Worm (Caenorhabditis elegans) whole organism, L3 larva: ENCODE data around the gene F10E9.11.
A peak's percentile ranks its signal among the peaks of the same experiment; 100 is the strongest.

Experiments used
- R02D3.7 ChIP-seq: fragments of 150-350 bp; optimal IDR thresholded peaks from 2 replicates; lab custom pipeline; 2014; ENCODE audit warnings: missing biosample characterization, missing genetic modification characterization
- ZK546.5 ChIP-seq: sonication (generic microtip); optimal IDR thresholded peaks from 2 replicates; lab custom pipeline; 2017; ENCODE audit warnings: missing biosample characterization, missing genetic modification characterization
- aly-2 ChIP-seq: fragments of 150-350 bp; optimal IDR thresholded peaks from 2 replicates; lab custom pipeline; 2014; ENCODE audit warnings: missing biosample characterization, missing genetic modification characterization
- ama-1 ChIP-seq: fragments of 150-350 bp; optimal IDR thresholded peaks from 2 replicates; lab custom pipeline; 2018
- ceh-28 ChIP-seq: fragments of 150-350 bp; optimal IDR thresholded peaks from 2 replicates; lab custom pipeline; 2014; ENCODE audit warnings: missing biosample characterization, missing genetic modification reagents, missing genetic modification characterization
- ceh-82 ChIP-seq: fragments of 150-350 bp; optimal IDR thresholded peaks from 2 replicates; lab custom pipeline; 2014; ENCODE audit warnings: missing biosample characterization, missing genetic modification characterization
- daf-12 ChIP-seq: fragments of 150-350 bp; optimal IDR thresholded peaks from 2 replicates; lab custom pipeline; 2014; ENCODE audit warnings: missing biosample characterization, missing genetic modification reagents, missing genetic modification characterization
- egl-27 ChIP-seq: sonication (generic microtip); optimal IDR thresholded peaks from 4 replicates; lab custom pipeline; 2017; ENCODE audit warnings: missing biosample characterization, missing genetic modification reagents, missing genetic modification characterization
- egl-5 ChIP-seq: fragments of 150-350 bp; optimal IDR thresholded peaks from 2 replicates; lab custom pipeline; 2017; ENCODE audit warnings: missing biosample characterization, missing genetic modification reagents, missing genetic modification characterization, inconsistent platforms
- elt-1 ChIP-seq: fragments of 150-350 bp; optimal IDR thresholded peaks from 2 replicates; lab custom pipeline; 2014; ENCODE audit warnings: missing biosample characterization, missing genetic modification characterization
- elt-2 ChIP-seq: sonication (generic microtip); optimal IDR thresholded peaks from 2 replicates; lab custom pipeline; 2016; ENCODE audit warnings: missing genetic modification reagents, mild to moderate bottlenecking, missing genetic modification characterization, missing compliant biosample characterization
- elt-3 ChIP-seq, 3 experiments: fragments of 150-350 bp in 1 of 3; sonication (generic microtip) in 2 of 3; optimal IDR thresholded peaks; 2 replicates in 2 of 3; 4 replicates in 1 of 3; lab custom pipeline; 2014 to 2017; ENCODE audit warnings: missing biosample characterization in 3 of 3, missing genetic modification characterization in 3 of 3
- eor-1 ChIP-seq, 2 experiments: fragments of 150-350 bp; optimal IDR thresholded peaks; 2 replicates each; lab custom pipeline; 2014 to 2018; ENCODE audit warnings: missing biosample characterization in 2 of 2, missing genetic modification characterization in 2 of 2
- fkh-10 ChIP-seq: sonication (generic microtip); optimal IDR thresholded peaks from 2 replicates; lab custom pipeline; 2017; ENCODE audit warnings: missing biosample characterization, missing genetic modification reagents, missing genetic modification characterization
- fkh-2 ChIP-seq: fragments of 150-350 bp; optimal IDR thresholded peaks from 2 replicates; lab custom pipeline; 2014; ENCODE audit warnings: missing biosample characterization, missing genetic modification reagents, missing genetic modification characterization
- fos-1 ChIP-seq: fragments of 150-350 bp; optimal IDR thresholded peaks from 2 replicates; lab custom pipeline; 2014; ENCODE audit warnings: missing biosample characterization, missing genetic modification characterization
- hmg-11 ChIP-seq: sonication (generic microtip); optimal IDR thresholded peaks from 2 replicates; lab custom pipeline; 2016; ENCODE audit warnings: missing genetic modification characterization, missing compliant biosample characterization
- jun-1 ChIP-seq: fragments of 150-350 bp; optimal IDR thresholded peaks from 2 replicates; lab custom pipeline; 2014; ENCODE audit warnings: missing biosample characterization, missing genetic modification reagents, missing genetic modification characterization
- lin-15B ChIP-seq: fragments of 150-350 bp; optimal IDR thresholded peaks from 2 replicates; lab custom pipeline; 2014; ENCODE audit warnings: missing biosample characterization, missing genetic modification characterization
- lsy-12 ChIP-seq: sonication (generic microtip); optimal IDR thresholded peaks from 2 replicates; lab custom pipeline; 2016; ENCODE audit warnings: mild to moderate bottlenecking, missing genetic modification characterization, missing compliant biosample characterization
- mdl-1 ChIP-seq: fragments of 150-350 bp; optimal IDR thresholded peaks from 2 replicates; lab custom pipeline; 2014; ENCODE audit warnings: missing biosample characterization, missing genetic modification characterization
- mml-1 ChIP-seq: fragments of 150-350 bp; sonication (generic microtip); optimal IDR thresholded peaks from 3 replicates; lab custom pipeline; 2014; ENCODE audit warnings: missing biosample characterization, missing genetic modification characterization
- nfya-1 ChIP-seq: sonication (generic microtip); optimal IDR thresholded peaks from 2 replicates; lab custom pipeline; 2017; ENCODE audit warnings: missing genetic modification characterization, mild to moderate bottlenecking, missing compliant biosample characterization, antibody characterized with exemption, moderate library complexity; ENCODE audit not compliant: insufficient read depth
- nhr-11 ChIP-seq: fragments of 150-350 bp; optimal IDR thresholded peaks from 2 replicates; lab custom pipeline; 2014; ENCODE audit warnings: missing biosample characterization, missing genetic modification characterization
- nhr-12 ChIP-seq: fragments of 150-350 bp; optimal IDR thresholded peaks from 2 replicates; lab custom pipeline; 2014; ENCODE audit warnings: missing biosample characterization, missing genetic modification characterization
- nhr-23 ChIP-seq: fragments of 150-350 bp; optimal IDR thresholded peaks from 2 replicates; lab custom pipeline; 2014; ENCODE audit warnings: missing biosample characterization, missing genetic modification reagents, missing genetic modification characterization
- nhr-237 ChIP-seq: fragments of 150-350 bp; optimal IDR thresholded peaks from 2 replicates; lab custom pipeline; 2014; ENCODE audit warnings: missing biosample characterization, missing genetic modification characterization
- nhr-25 ChIP-seq: sonication (generic microtip); optimal IDR thresholded peaks from 2 replicates; lab custom pipeline; 2017; ENCODE audit warnings: missing biosample characterization, missing genetic modification characterization
- nhr-43 ChIP-seq: sonication (generic microtip); optimal IDR thresholded peaks from 2 replicates; lab custom pipeline; 2016; ENCODE audit warnings: mild to moderate bottlenecking, missing genetic modification characterization, missing compliant biosample characterization; ENCODE audit not compliant: poor library complexity, severe bottlenecking
- nhr-67 ChIP-seq: fragments of 150-350 bp; optimal IDR thresholded peaks from 2 replicates; lab custom pipeline; 2014; ENCODE audit warnings: missing biosample characterization, missing genetic modification characterization
- nhr-76 ChIP-seq: fragments of 150-350 bp; sonication (generic microtip); optimal IDR thresholded peaks from 5 replicates; lab custom pipeline; 2014; ENCODE audit warnings: missing biosample characterization, missing genetic modification characterization
- nhr-77 ChIP-seq: fragments of 150-350 bp; optimal IDR thresholded peaks from 2 replicates; lab custom pipeline; 2014; ENCODE audit warnings: missing biosample characterization, missing genetic modification characterization
- pha-4 ChIP-seq: fragments of 150-350 bp; optimal IDR thresholded peaks from 2 replicates; lab custom pipeline; 2014; ENCODE audit warnings: missing biosample characterization, missing genetic modification reagents, missing genetic modification characterization
- pqm-1 ChIP-seq: fragments of 150-350 bp; optimal IDR thresholded peaks from 2 replicates; lab custom pipeline; 2017; ENCODE audit warnings: missing biosample characterization, missing genetic modification characterization, inconsistent platforms
- sea-2 ChIP-seq: fragments of 150-350 bp; sonication (generic microtip); optimal IDR thresholded peaks from 4 replicates; lab custom pipeline; 2014; ENCODE audit warnings: missing biosample characterization, missing genetic modification reagents, missing genetic modification characterization
- skn-1 ChIP-seq: fragments of 150-350 bp; optimal IDR thresholded peaks from 2 replicates; lab custom pipeline; 2014; ENCODE audit warnings: missing biosample characterization, missing genetic modification characterization
- snpc-4 ChIP-seq: fragments of 150-350 bp; optimal IDR thresholded peaks from 2 replicates; lab custom pipeline; 2014; ENCODE audit warnings: missing biosample characterization, missing genetic modification characterization
- tbx-2 ChIP-seq: sonication (generic microtip); optimal IDR thresholded peaks from 2 replicates; lab custom pipeline; 2016; ENCODE audit warnings: mild to moderate bottlenecking, missing genetic modification characterization, missing compliant biosample characterization
- unc-39 ChIP-seq: sonication (generic microtip); optimal IDR thresholded peaks from 4 replicates; lab custom pipeline; 2017; ENCODE audit warnings: missing biosample characterization, missing genetic modification characterization
- unc-62 ChIP-seq: fragments of 150-350 bp; sonication (generic microtip); optimal IDR thresholded peaks from 4 replicates; lab custom pipeline; 2014; ENCODE audit warnings: missing biosample characterization, missing genetic modification reagents, missing genetic modification characterization
- zag-1 ChIP-seq: fragments of 150-350 bp; optimal IDR thresholded peaks from 2 replicates; lab custom pipeline; 2014; ENCODE audit warnings: missing biosample characterization, missing genetic modification characterization

The F10E9.11 gene

ce11 chrIII:8312393-8312792, 6.7 kb downstream of the F10E9.11 start, which contains the start of gene F10E9.2:
F10E9.2 (plus strand) TSS chrIII:8312693.
- TF ChIP-seq nhr-76 (tag; lab: Kevin White, UChicago) (no peak), unc-39 (tag; lab: Kevin White, UChicago) (no peak), pha-4 (tag; lab: Kevin White, UChicago) (no peak), skn-1 (tag; lab: Kevin White, UChicago) (no peak), nhr-25 (tag; lab: Kevin White, UChicago) (no peak), mml-1 (tag; lab: Kevin White, UChicago) (no peak), nhr-67 (no peak), mdl-1 (no peak), fkh-10 (GFP tag; lab: Kevin White, UChicago) (no peak), egl-5 (no peak), daf-12 (tag; lab: Kevin White, UChicago) (no peak)

- no peak for TF ChIP-seq egl-27 (tag; lab: Kevin White, UChicago)
- no peak for TF ChIP-seq R02D3.7 (tag; lab: Kevin White, UChicago)
- TF ChIP-seq ZK546.5 (tag; lab: Kevin White, UChicago) = no peak
- TF ChIP-seq hmg-11 (tag; lab: Kevin White, UChicago) = peak; percentile 28
- TF ChIP-seq unc-62 (GFP tag; lab: Kevin White, UChicago) = no peak
- TF ChIP-seq nhr-23 (tag; lab: Kevin White, UChicago) = peak; percentile 11
- peak; percentile 62 for TF ChIP-seq pha-4 (tag; lab: Kevin White, UChicago)
- peak; percentile 94 for TF ChIP-seq nfya-1 (tag; lab: Kevin White, UChicago)
- peak; percentile 14 for TF ChIP-seq pqm-1 (tag; lab: Kevin White, UChicago)
- peak; percentile 51 for TF ChIP-seq lin-15B (tag; lab: Kevin White, UChicago)
Observed at ce11 chrIII:8310239-8311057, 8.6 kb downstream of the F10E9.11 start, which contains the start of gene F10E9.3. F10E9.3 (plus strand) TSS chrIII:8311007.

ce11 chrIII:8308238-8308637, 10.8 kb downstream of the F10E9.11 start, which contains the start of gene F10E9.4:
F10E9.4 (plus strand) TSS chrIII:8308538.
- no peak for TF ChIP-seq nhr-12
- no peak for TF ChIP-seq nhr-76 (tag; lab: Kevin White, UChicago)

ce11 chrIII:8307356-8307755, 11.7 kb downstream of the F10E9.11 start, which contains the start of the genes F10E9.7 and F10E9.5:
F10E9.7 (minus strand) TSS chrIII:8307441.
F10E9.5 (plus strand) TSS chrIII:8307592.
- TF ChIP-seq jun-1 (tag; lab: Kevin White, UChicago) (no peak), nhr-25 (tag; lab: Kevin White, UChicago) (peak; percentile 57), daf-12 (tag; lab: Kevin White, UChicago) (no peak), ceh-82 (peak; percentile 58), nhr-237 (tag; lab: Kevin White, UChicago) (no peak), eor-1 (tag; optimal IDR thresholded peaks at IDR 0.05; lab: Kevin White, UChicago) (peak in 1 of 2 experiments; percentile 49), nhr-76 (tag; lab: Kevin White, UChicago) (no peak), ama-1 (lab: Kevin White, UChicago) (no peak), mml-1 (tag; lab: Kevin White, UChicago) (no peak), egl-5 (peak; percentile 68), skn-1 (tag; lab: Kevin White, UChicago) (peak; percentile 58), snpc-4 (tag; lab: Kevin White, UChicago) (peak; percentile 86), unc-39 (tag; lab: Kevin White, UChicago) (no peak), elt-2 (tag; lab: Kevin White, UChicago) (peak; percentile 53), aly-2 (no peak), nhr-43 (tag; lab: Kevin White, UChicago) (peak; percentile 97), egl-27 (tag; lab: Kevin White, UChicago) (no peak), fkh-10 (GFP tag; lab: Kevin White, UChicago) (peak; percentile 30), lin-15B (tag; lab: Kevin White, UChicago) (peak; percentile 97), nhr-23 (tag; lab: Kevin White, UChicago) (peak; percentile 96), pha-4 (tag; lab: Kevin White, UChicago) (peak; percentile 96), hmg-11 (tag; lab: Kevin White, UChicago) (peak; percentile 71), sea-2 (GFP tag; lab: Kevin White, UChicago) (no peak), elt-3 (tag; optimal IDR thresholded peaks at IDR 0.05; lab: Kevin White, UChicago) (no peak), nhr-12 (no peak), unc-62 (GFP tag; lab: Kevin White, UChicago) (no peak), nhr-67 (peak; percentile 60), lsy-12 (peak; percentile 89), nfya-1 (tag; lab: Kevin White, UChicago) (peak; percentile 89), ZK546.5 (tag; lab: Kevin White, UChicago) (no peak), zag-1 (tag; lab: Kevin White, UChicago) (no peak), fos-1 (tag; lab: Kevin White, UChicago) (no peak), nhr-11 (tag; lab: Kevin White, UChicago) (no peak), fkh-2 (tag; lab: Kevin White, UChicago) (no peak), ceh-28 (tag; lab: Kevin White, UChicago) (peak; percentile 32), nhr-77 (tag; lab: Kevin White, UChicago) (no peak), elt-1 (tag; lab: Kevin White, UChicago) (peak; percentile 17), tbx-2 (tag; lab: Kevin White, UChicago) (peak; percentile 56), pqm-1 (tag; lab: Kevin White, UChicago) (peak; percentile 27), mdl-1 (no peak)
